Fruit fly (Drosophila melanogaster) whole organism, wandering third instar larva: Measurements from ENCODE around the gene Cyp18a1.

ENCODE experiments used
- Dfd ChIP-seq: fragments of >200 bp; optimal IDR thresholded peaks from 2 replicates; lab custom pipeline; 2017; ENCODE audit warnings: missing biosample characterization, missing genetic modification characterization
- GATAd ChIP-seq: sonication (Bioruptor generic); optimal IDR thresholded peaks from 2 replicates; lab custom pipeline; 2016; ENCODE audit warnings: missing biosample characterization, missing genetic modification characterization
- Hr78 ChIP-seq: fragments of >200 bp; optimal IDR thresholded peaks from 2 replicates; lab custom pipeline; 2017; ENCODE audit warnings: missing biosample characterization, missing genetic modification characterization
- N ChIP-seq: fragments of >200 bp; optimal IDR thresholded peaks from 2 replicates; lab custom pipeline; 2018; ENCODE audit warnings: missing biosample characterization, missing external identifiers, missing genetic modification characterization
- Sp1 ChIP-seq: fragments of 200-800 bp; sonication (Bioruptor generic); optimal IDR thresholded peaks from 3 replicates; lab custom pipeline; 2019; ENCODE audit warnings: missing biosample characterization, mild to moderate bottlenecking, missing genetic modification characterization, moderate library complexity
- Vsx2 ChIP-seq: fragments of 200-300, 225-300 bp; sonication (Bioruptor generic); optimal IDR thresholded peaks from 2 replicates; lab custom pipeline; 2018; ENCODE audit warnings: missing biosample characterization, missing genetic modification characterization; ENCODE audit not compliant: partially characterized antibody
- br ChIP-seq: fragments of 200-800 bp; sonication (Bioruptor generic); optimal IDR thresholded peaks from 2 replicates; lab custom pipeline; 2016; ENCODE audit warnings: missing biosample characterization, missing genetic modification characterization
- sage ChIP-seq: fragments of 200-800 bp; sonication (Bioruptor generic); optimal IDR thresholded peaks from 2 replicates; lab custom pipeline; 2016; ENCODE audit warnings: missing biosample characterization, mild to moderate bottlenecking, missing genetic modification characterization
- woc ChIP-seq: sonication (Bioruptor generic); optimal IDR thresholded peaks from 2 replicates; lab custom pipeline; 2016; ENCODE audit warnings: missing biosample characterization, mild to moderate bottlenecking, missing genetic modification characterization

- peak; percentile 85 for TF ChIP-seq br (GFP tag; lab: Kevin White, UChicago)
- TF ChIP-seq Sp1 (GFP tag; lab: Kevin White, UChicago) = peak; percentile 79
- no peak for TF ChIP-seq sage
- TF ChIP-seq Vsx2 (GFP tag; lab: Kevin White, UChicago) = no peak
- TF ChIP-seq Hr78 (GFP tag; lab: Kevin White, UChicago) = no peak
- no peak for TF ChIP-seq GATAd (GFP tag; lab: Kevin White, UChicago)
- TF ChIP-seq N (GFP tag; lab: Kevin White, UChicago) = no peak
- no peak for TF ChIP-seq Dfd (GFP tag; lab: Kevin White, UChicago)
- peak; percentile 9 for TF ChIP-seq woc (GFP tag; lab: Kevin White, UChicago)
Measured at dm6 chrX:18644890-18645289, 48.0 kb downstream of the Cyp18a1 start.
